Worm (Caenorhabditis elegans): Measurements from ENCODE around the gene hpo-28.

The hpo-28 gene

DNA sequence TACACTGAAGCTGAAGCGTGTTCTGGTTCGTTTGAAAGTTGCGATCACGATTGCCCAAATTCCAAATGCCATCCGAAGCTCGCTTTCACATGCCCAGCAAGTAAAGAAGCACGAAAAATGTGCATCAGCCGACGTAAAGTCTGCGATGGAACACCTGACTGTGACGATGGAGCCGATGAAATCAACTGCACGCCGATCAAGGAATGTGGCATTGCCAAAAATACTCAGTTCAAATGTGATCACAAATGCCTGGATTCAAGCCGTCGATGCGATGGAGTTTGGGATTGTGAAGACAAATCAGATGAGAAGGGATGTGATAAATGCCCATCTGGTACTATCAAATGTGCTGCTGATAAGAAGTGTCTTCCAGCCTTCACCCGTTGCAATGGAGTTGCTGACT, 20.2 kb upstream of the hpo-28 start:
- no peak for TF ChIP-seq zag-1 (tag; optimal IDR thresholded peaks at IDR 0.05)
- TF ChIP-seq eor-1 (tag; optimal IDR thresholded peaks at IDR 0.05) = no peak
- no peak for TF ChIP-seq sea-2 (GFP tag; optimal IDR thresholded peaks at IDR 0.05)

DNA sequence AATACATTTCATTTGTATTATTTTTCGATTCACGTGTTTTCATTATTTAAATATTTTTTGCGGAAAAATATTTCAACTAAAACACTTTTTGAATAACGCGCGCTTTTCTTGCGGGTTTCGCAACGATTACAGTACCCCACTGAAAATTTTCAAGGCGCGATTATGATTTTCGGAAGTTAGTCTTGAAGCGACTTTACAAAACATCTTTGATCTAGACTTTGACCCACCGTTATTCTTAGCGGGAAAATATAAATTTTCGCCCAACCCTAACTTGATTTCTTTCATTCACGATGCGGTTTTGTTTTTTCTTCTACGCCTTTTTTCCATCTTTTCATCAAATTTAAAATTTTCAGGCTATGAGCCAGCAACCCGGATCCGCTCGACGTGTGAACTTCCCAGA, 18.7 kb upstream of the hpo-28 start, which contains the start of gene egg-1:
Gene egg-1, plus strand, starts transcription at position 354 of the 400 bp plus-strand sequence.
- no peak for TF ChIP-seq elt-2 (tag; optimal IDR thresholded peaks at IDR 0.05)
- TF ChIP-seq unc-62 (GFP tag; optimal IDR thresholded peaks at IDR 0.05) = no peak
- TF ChIP-seq ceh-82 (tag; optimal IDR thresholded peaks at IDR 0.05) = no peak
- no peak for TF ChIP-seq ztf-11 (tag; optimal IDR thresholded peaks at IDR 0.05)
- TF ChIP-seq lin-39 (tag; optimal IDR thresholded peaks at IDR 0.05) = no peak
- TF ChIP-seq elt-1 (tag; optimal IDR thresholded peaks at IDR 0.05) = no peak
- no peak for TF ChIP-seq nhr-11 (tag; optimal IDR thresholded peaks at IDR 0.05)
- TF ChIP-seq nhr-28 (tag; optimal IDR thresholded peaks at IDR 0.05) = no peak
- TF ChIP-seq zag-1 (tag; optimal IDR thresholded peaks at IDR 0.05) = no peak
- no peak for TF ChIP-seq ZK546.5 (tag; optimal IDR thresholded peaks at IDR 0.05)
- no peak for TF ChIP-seq lsy-12 (tag; optimal IDR thresholded peaks at IDR 0.05)
- no peak for TF ChIP-seq skn-1 (tag; optimal IDR thresholded peaks at IDR 0.05)
- TF ChIP-seq ztf-4 (tag; optimal IDR thresholded peaks at IDR 0.05) = no peak
- no peak for TF ChIP-seq ama-1 (optimal IDR thresholded peaks at IDR 0.05)
- TF ChIP-seq snpc-4 (tag; optimal IDR thresholded peaks at IDR 0.05) = no peak
- TF ChIP-seq nhr-76 (tag; optimal IDR thresholded peaks at IDR 0.05) = no peak

- TF ChIP-seq nhr-43 (tag; optimal IDR thresholded peaks at IDR 0.05; ENCODE audit: poor library complexity, severe bottlenecking) (no peak), ama-1 (optimal IDR thresholded peaks at IDR 0.05) (no peak), lin-15B (tag; optimal IDR thresholded peaks at IDR 0.05) (no peak), aly-2 (tag; optimal IDR thresholded peaks at IDR 0.05) (no peak), hmg-11 (tag; optimal IDR thresholded peaks at IDR 0.05) (no peak), elt-2 (tag; optimal IDR thresholded peaks at IDR 0.05) (no peak), mml-1 (tag; optimal IDR thresholded peaks at IDR 0.05) (no peak), ceh-16 (tag; optimal IDR thresholded peaks at IDR 0.05) (no peak), nhr-67 (tag; optimal IDR thresholded peaks at IDR 0.05) (no peak)
Observed at ce11 chrIII:5722550-5722949, 13.4 kb upstream of the hpo-28 start, which contains the start of gene wrm-1. Gene wrm-1 (plus strand): TSS chrIII:5722850.

ce11 chrIII:5721888-5722287, 12.8 kb upstream of the hpo-28 start:
- TF ChIP-seq jun-1 (tag; optimal IDR thresholded peaks at IDR 0.05) = peak; percentile 22
- TF ChIP-seq ZK546.5 (tag; optimal IDR thresholded peaks at IDR 0.05) = no peak
- TF ChIP-seq sea-2 (GFP tag; optimal IDR thresholded peaks at IDR 0.05) = no peak
- TF ChIP-seq fkh-2 (tag; optimal IDR thresholded peaks at IDR 0.05) = no peak
- TF ChIP-seq ztf-11 (tag; optimal IDR thresholded peaks at IDR 0.05) = no peak
- TF ChIP-seq fos-1 (tag; optimal IDR thresholded peaks at IDR 0.05) = no peak
- TF ChIP-seq ceh-9 (tag; optimal IDR thresholded peaks at IDR 0.05) = no peak
- no peak for TF ChIP-seq daf-12 (tag; optimal IDR thresholded peaks at IDR 0.05)
- TF ChIP-seq elt-3 (tag; optimal IDR thresholded peaks at IDR 0.05) = no peak
- peak; percentile 79 for TF ChIP-seq ceh-28 (tag; optimal IDR thresholded peaks at IDR 0.05)
- TF ChIP-seq mml-1 (tag; optimal IDR thresholded peaks at IDR 0.05) = no peak
- no peak for TF ChIP-seq nhr-77 (tag; optimal IDR thresholded peaks at IDR 0.05)
- TF ChIP-seq ama-1 (optimal IDR thresholded peaks at IDR 0.05) = no peak
- TF ChIP-seq snpc-4 (tag; optimal IDR thresholded peaks at IDR 0.05) = peak; percentile 85
- TF ChIP-seq R02D3.7 (tag; optimal IDR thresholded peaks at IDR 0.05) = peak; percentile 42
- TF ChIP-seq egl-5 (tag; optimal IDR thresholded peaks at IDR 0.05) = no peak
- TF ChIP-seq lsy-12 (tag; optimal IDR thresholded peaks at IDR 0.05) = peak; percentile 83
- TF ChIP-seq lin-15B (tag; optimal IDR thresholded peaks at IDR 0.05) = peak; percentile 52
- TF ChIP-seq pha-4 (tag; optimal IDR thresholded peaks at IDR 0.05) = peak; percentile 54
- TF ChIP-seq eor-1 (tag; optimal IDR thresholded peaks at IDR 0.05) = no peak
- TF ChIP-seq nhr-23 (tag; optimal IDR thresholded peaks at IDR 0.05) = peak; percentile 74
- no peak for TF ChIP-seq unc-62 (GFP tag; optimal IDR thresholded peaks at IDR 0.05)
- TF ChIP-seq nhr-237 (tag; optimal IDR thresholded peaks at IDR 0.05) = no peak
- TF ChIP-seq nhr-67 (tag; optimal IDR thresholded peaks at IDR 0.05) = no peak
- TF ChIP-seq skn-1 (tag; optimal IDR thresholded peaks at IDR 0.05) = no peak
- no peak for TF ChIP-seq mdl-1 (tag; optimal IDR thresholded peaks at IDR 0.05)
- TF ChIP-seq nfya-1 (tag; optimal IDR thresholded peaks at IDR 0.05; ENCODE audit: insufficient read depth) = no peak
- TF ChIP-seq egl-27 (tag; optimal IDR thresholded peaks at IDR 0.05) = no peak
- no peak for TF ChIP-seq nhr-76 (tag; optimal IDR thresholded peaks at IDR 0.05)
- TF ChIP-seq tbx-2 (tag; optimal IDR thresholded peaks at IDR 0.05) = no peak
- no peak for TF ChIP-seq fkh-10 (GFP tag; optimal IDR thresholded peaks at IDR 0.05)
- TF ChIP-seq hmg-11 (tag; optimal IDR thresholded peaks at IDR 0.05) = peak; percentile 41
- TF ChIP-seq ceh-82 (tag; optimal IDR thresholded peaks at IDR 0.05) = no peak
- no peak for TF ChIP-seq aly-2 (tag; optimal IDR thresholded peaks at IDR 0.05)
- TF ChIP-seq nhr-28 (tag; optimal IDR thresholded peaks at IDR 0.05) = no peak
- TF ChIP-seq lin-39 (tag; optimal IDR thresholded peaks at IDR 0.05) = no peak
- peak; percentile 91 for TF ChIP-seq elt-2 (tag; optimal IDR thresholded peaks at IDR 0.05)
- peak; percentile 50 for TF ChIP-seq elt-1 (tag; optimal IDR thresholded peaks at IDR 0.05)
- TF ChIP-seq unc-39 (tag; optimal IDR thresholded peaks at IDR 0.05) = no peak
- TF ChIP-seq nhr-12 (tag; optimal IDR thresholded peaks at IDR 0.05) = no peak
- TF ChIP-seq ceh-16 (tag; optimal IDR thresholded peaks at IDR 0.05) = no peak
